Worm (Caenorhabditis elegans): Measurements from ENCODE around the gene unc-32.

The unc-32 gene

ce11 chrIII:8860741-8861140 is 44.7 kb upstream of the unc-32 start:
- TF ChIP-seq lin-38 (GFP tag; IDR thresholded peaks at IDR 0.05) (peak; percentile 59), Y48G9A.11 (GFP tag; IDR thresholded peaks at IDR 0.05) (peak; percentile 74), Y105C5A.15 (GFP tag; IDR thresholded peaks at IDR 0.05) (peak; percentile 53; the same call in 1 of the 2 replicates), madf-5 (GFP tag; IDR thresholded peaks at IDR 0.05) (0 out of 4 replicates have a peak, but pooled peaks have one; percentile 52 to 73), lim-7 (GFP tag; IDR thresholded peaks at IDR 0.05) (0 out of 2 replicates have a peak, but pooled peaks have one; percentile 22), snpc-1.2 (GFP tag; IDR thresholded peaks at IDR 0.05) (0 out of 2 replicates have a peak, but pooled peaks have one; percentile 26), arid-1 (GFP tag; conservative IDR thresholded peaks at IDR 0.05) (peak; percentile 56)

- TF ChIP-seq php-3 (GFP tag; IDR thresholded peaks at IDR 0.05) (peak; percentile 68), ama-1 (optimal IDR thresholded peaks at IDR 0.05) (peak; percentile 95), nhr-76 (tag; optimal IDR thresholded peaks at IDR 0.05) (no peak), gei-8 (GFP tag; optimal IDR thresholded peaks at IDR 0.05) (peak; percentile 82), lin-29 (GFP tag; IDR thresholded peaks at IDR 0.05) (0 out of 2 replicates have a peak, but pooled peaks have one; percentile 51), lin-13 (GFP tag; optimal IDR thresholded peaks at IDR 0.05) (peak; percentile 75), daf-19 (GFP tag; conservative IDR thresholded peaks at IDR 0.05) (no peak), ztf-7 (tag; optimal IDR thresholded peaks at IDR 0.05) (no peak), attf-4 (tag; optimal IDR thresholded peaks at IDR 0.05) (no peak), zip-11 (GFP tag; IDR thresholded peaks at IDR 0.05) (peak; percentile 71; the same call in 1 of the 2 replicates), T26A8.4 (GFP tag; IDR thresholded peaks at IDR 0.05) (peak; percentile 90), skn-1 (tag; optimal IDR thresholded peaks at IDR 0.05) (no peak), ZK546.5 (tag; optimal IDR thresholded peaks at IDR 0.05) (no peak), zag-1 (tag; optimal IDR thresholded peaks at IDR 0.05) (no peak), dpl-1 (GFP tag; optimal IDR thresholded peaks at IDR 0.05) (peak; percentile 34), Y5F2A.4 (GFP tag; optimal IDR thresholded peaks at IDR 0.05) (no peak), hmg-1.1 (GFP tag; IDR thresholded peaks at IDR 0.05) (peak; percentile 82), nhr-237 (tag; optimal IDR thresholded peaks at IDR 0.05) (no peak), nhr-10 (tag; optimal IDR thresholded peaks at IDR 0.05) (peak; percentile 52), nhr-28 (tag; optimal IDR thresholded peaks at IDR 0.05) (peak; percentile 81), dmd-9 (GFP tag; IDR thresholded peaks at IDR 0.05) (0 out of 2 replicates have a peak, but pooled peaks have one; percentile 9), F44E2.7 (GFP tag; IDR thresholded peaks at IDR 0.05) (0 out of 2 replicates have a peak, but pooled peaks have one; percentile 45), madf-5 (GFP tag; IDR thresholded peaks at IDR 0.05) (peak in 1 of 2 experiments; percentile 88; a peak in 1 of 4 replicates), zfp-3 (GFP tag; conservative IDR thresholded peaks at IDR 0.05) (peak; percentile 91), Y48G9A.11 (GFP tag; IDR thresholded peaks at IDR 0.05) (peak; percentile 48; the same call in 1 of the 2 replicates), mep-1 (tag; optimal IDR thresholded peaks at IDR 0.05) (peak; percentile 83), dmd-6 (GFP tag; IDR thresholded peaks at IDR 0.05) (peak; percentile 94), mxl-3 (GFP tag; optimal IDR thresholded peaks at IDR 0.05) (peak; percentile 89), ces-1 (GFP tag; optimal IDR thresholded peaks at IDR 0.05) (no peak), lin-15B (tag; optimal IDR thresholded peaks at IDR 0.05) (no peak), hif-1 (tag; optimal IDR thresholded peaks at IDR 0.05) (peak; percentile 3 to 64), egl-43 (GFP tag; IDR thresholded peaks at IDR 0.05) (peak; percentile 90), egl-27 (tag; optimal IDR thresholded peaks at IDR 0.05) (no peak), duxl-1 (tag; optimal IDR thresholded peaks at IDR 0.05; ENCODE audit: poor library complexity) (no peak), tra-1 (GFP tag; IDR thresholded peaks at IDR 0.05) (peak; percentile 82), lir-3 (tag; optimal IDR thresholded peaks at IDR 0.05) (peak; percentile 26), daf-8 (GFP tag; IDR thresholded peaks at IDR 0.05) (no peak), nhr-111 (GFP tag; optimal IDR thresholded peaks at IDR 0.05) (peak; percentile 17), mes-2 (tag; optimal IDR thresholded peaks at IDR 0.05; ENCODE audit: poor library complexity, severe bottlenecking) (peak; percentile 48), F49E8.2 (tag; optimal IDR thresholded peaks at IDR 0.05; ENCODE audit: borderline replicate concordance) (no peak), hlh-30 (tag; optimal IDR thresholded peaks at IDR 0.05; ENCODE audit: insufficient read depth) (peak; percentile 47), nhr-41 (GFP tag; IDR thresholded peaks at IDR 0.05) (peak; percentile 51; the same call in 1 of the 2 replicates), ZK337.2 (GFP tag; IDR thresholded peaks at IDR 0.05) (no peak)
Measured at ce11 chrIII:8865294-8865766, 40.1 kb upstream of the unc-32 start.

Measured in whole organism, L4 larva.